Fruit fly (Drosophila melanogaster): ENCODE measurements around the gene dmt.
A peak's percentile ranks its signal among the peaks of the same experiment; 100 is the strongest.

Gene dmt

dm6 chr3R:9725121-9725956 lies 14.4 kb downstream of the dmt start, which contains the start of gene hyd (continued):
- TF ChIP-seq CG15011 (GFP tag; optimal IDR thresholded peaks at IDR 0.05) (no peak), CG8290 (GFP tag; optimal IDR thresholded peaks at IDR 0.05) (no peak), CG8290 (tag; optimal IDR thresholded peaks at IDR 0.05) (no peak), dysf (GFP tag; IDR thresholded peaks at IDR 0.05) (no peak), tin (GFP tag; optimal IDR thresholded peaks at IDR 0.05) (no peak), ttk (GFP tag; IDR thresholded peaks at IDR 0.05) (no peak), ATbp (GFP tag; optimal IDR thresholded peaks at IDR 0.05) (no peak), dmrt11E (tag; optimal IDR thresholded peaks at IDR 0.05) (no peak), chn (GFP tag; optimal IDR thresholded peaks at IDR 0.05) (no peak), sens-2 (GFP tag; IDR thresholded peaks at IDR 0.05) (no peak), Sry-δ (GFP tag; optimal IDR thresholded peaks at IDR 0.05) (peak; percentile 91), CG2202 (tag; optimal IDR thresholded peaks at IDR 0.05) (no peak), CG10979 (tag; optimal IDR thresholded peaks at IDR 0.05) (no peak), so (GFP tag; IDR thresholded peaks at IDR 0.05) (no peak), CG11560 (tag; IDR thresholded peaks at IDR 0.05) (no peak), Rx (GFP tag; IDR thresholded peaks at IDR 0.05) (no peak), Scr (GFP tag; IDR thresholded peaks at IDR 0.05; ENCODE audit: partially characterized antibody) (peak; percentile 88), pnt (GFP tag; optimal IDR thresholded peaks at IDR 0.05) (no peak), Lpt (GFP tag; optimal IDR thresholded peaks at IDR 0.05) (no peak), fu2 (GFP tag; optimal IDR thresholded peaks at IDR 0.05) (no peak), Nf-YB (GFP tag; optimal IDR thresholded peaks at IDR 0.05) (no peak), unc-4 (GFP tag; IDR thresholded peaks at IDR 0.05; ENCODE audit: partially characterized antibody) (peak; percentile 81), Atf3 (GFP tag; optimal IDR thresholded peaks at IDR 0.05) (no peak), gt (GFP tag; IDR thresholded peaks at IDR 0.05) (no peak), HHEX (GFP tag; optimal IDR thresholded peaks at IDR 0.05) (no peak), CG7987 (GFP tag; optimal IDR thresholded peaks at IDR 0.05) (no peak), bowl (GFP tag; IDR thresholded peaks at IDR 0.05) (no peak), mld (GFP tag; IDR thresholded peaks at IDR 0.05; ENCODE audit: partially characterized antibody) (peak; percentile 35; the same call in 2 of the 3 replicates), CG6813 (GFP tag; optimal IDR thresholded peaks at IDR 0.05) (no peak), CG12104 (GFP tag; optimal IDR thresholded peaks at IDR 0.05) (no peak), CG9727 (GFP tag; optimal IDR thresholded peaks at IDR 0.05) (no peak), CG15073 (GFP tag; optimal IDR thresholded peaks at IDR 0.05) (no peak), h (optimal IDR thresholded peaks at IDR 0.05) (no peak), odd (GFP tag; optimal IDR thresholded peaks at IDR 0.05) (no peak), Atf-2 (GFP tag; optimal IDR thresholded peaks at IDR 0.05) (no peak), CHES-1-like (GFP tag; optimal IDR thresholded peaks at IDR 0.05) (no peak), CG3065 (GFP tag; optimal IDR thresholded peaks at IDR 0.05) (no peak), peb (GFP tag; IDR thresholded peaks at IDR 0.05) (no peak), CG12942 (GFP tag; optimal IDR thresholded peaks at IDR 0.05) (no peak), CG2120 (GFP tag; optimal IDR thresholded peaks at IDR 0.05) (no peak), pzg (GFP tag; optimal IDR thresholded peaks at IDR 0.05) (peak; percentile 83), CG4820 (GFP tag; optimal IDR thresholded peaks at IDR 0.05) (no peak), BtbVII (GFP tag; optimal IDR thresholded peaks at IDR 0.05) (no peak), CG15269 (tag; optimal IDR thresholded peaks at IDR 0.05) (no peak), CG7786 (GFP tag; optimal IDR thresholded peaks at IDR 0.05) (no peak), exex (tag; optimal IDR thresholded peaks at IDR 0.05) (no peak), sna (GFP tag; IDR thresholded peaks at IDR 0.05; ENCODE audit: partially characterized antibody) (peak; percentile 83), Hr3 (GFP tag; optimal IDR thresholded peaks at IDR 0.05) (no peak), Fer1 (GFP tag; optimal IDR thresholded peaks at IDR 0.05) (peak; percentile 13), Ptx1 (GFP tag; IDR thresholded peaks at IDR 0.05) (no peak), Hsf (GFP tag; optimal IDR thresholded peaks at IDR 0.05) (no peak)
